Worm (Caenorhabditis elegans): ENCODE results near the gene F33G12.6.

- TF ChIP-seq elt-1 (tag; optimal IDR thresholded peaks at IDR 0.05; ENCODE audit: borderline replicate concordance, insufficient read depth): no peak
- no peak for TF ChIP-seq blmp-1 (tag; optimal IDR thresholded peaks at IDR 0.05)
- no peak for TF ChIP-seq nhr-76 (tag; optimal IDR thresholded peaks at IDR 0.05)
- no peak for TF ChIP-seq unc-62 (GFP tag; optimal IDR thresholded peaks at IDR 0.05)
- no peak for TF ChIP-seq ceh-39 (tag; optimal IDR thresholded peaks at IDR 0.05)
- no peak for TF ChIP-seq unc-120 (tag; optimal IDR thresholded peaks at IDR 0.05; ENCODE audit: poor library complexity, severe bottlenecking)
- no peak for TF ChIP-seq ztf-11 (tag; optimal IDR thresholded peaks at IDR 0.05)
- no peak for TF ChIP-seq ceh-43 (GFP tag; optimal IDR thresholded peaks at IDR 0.05)
- TF ChIP-seq lin-13 (tag; optimal IDR thresholded peaks at IDR 0.05): no peak
- no peak for TF ChIP-seq pha-4 (tag; optimal IDR thresholded peaks at IDR 0.05)
Measured at ce11 chrII:5033935-5034334, 15.8 kb upstream of the F33G12.6 start, which contains the start of gene F33G12.3.
